Worm (Caenorhabditis elegans) whole organism, late embryonic: ENCODE results near the gene hyl-2.

Experiments used
- K09A11.1 ChIP-seq: sonication (generic microtip); optimal IDR thresholded peaks from 2 replicates; lab custom pipeline; 2017; ENCODE audit warnings: antibody characterized with exemption, mild to moderate bottlenecking, missing genetic modification characterization, missing compliant biosample characterization; ENCODE audit not compliant: insufficient read depth
- T23F11.4 ChIP-seq: fragments of 200-800 bp; sonication (Bioruptor generic); optimal IDR thresholded peaks from 2 replicates; lab custom pipeline; 2018; ENCODE audit warnings: mild to moderate bottlenecking, missing genetic modification characterization, missing compliant biosample characterization
- Y22D7AL.16 ChIP-seq: sonication (generic microtip); optimal IDR thresholded peaks from 2 replicates; lab custom pipeline; 2016; ENCODE audit warnings: missing genetic modification characterization, missing compliant biosample characterization
- ahr-1 ChIP-seq: sonication (generic microtip); optimal IDR thresholded peaks from 2 replicates; lab custom pipeline; 2016; ENCODE audit warnings: missing genetic modification characterization, missing compliant biosample characterization
- ceh-24 ChIP-seq: sonication (generic microtip); optimal IDR thresholded peaks from 2 replicates; lab custom pipeline; 2016; ENCODE audit warnings: mild to moderate bottlenecking, missing genetic modification characterization, missing compliant biosample characterization
- ceh-30 ChIP-seq: fragments of 150-350 bp; optimal IDR thresholded peaks from 2 replicates; lab custom pipeline; 2014; ENCODE audit warnings: missing biosample characterization, missing genetic modification characterization
- ceh-31 ChIP-seq: sonication (generic microtip); optimal IDR thresholded peaks from 2 replicates; lab custom pipeline; 2016; ENCODE audit warnings: missing genetic modification characterization, missing compliant biosample characterization
- ceh-34 ChIP-seq: sonication (generic microtip); optimal IDR thresholded peaks from 2 replicates; lab custom pipeline; 2016; ENCODE audit warnings: mild to moderate bottlenecking, missing genetic modification characterization, missing compliant biosample characterization
- ceh-45 ChIP-seq: fragments of 200-800 bp; sonication (Bioruptor generic); IDR thresholded peaks from 2 replicates; pipeline ENCODE4 v1.3.6; 2022; ENCODE audit warnings: missing genetic modification reagents, missing genetic modification characterization, missing compliant biosample characterization
- ceh-48 ChIP-seq: sonication (generic microtip); optimal IDR thresholded peaks from 2 replicates; lab custom pipeline; 2016; ENCODE audit warnings: missing genetic modification characterization, inconsistent platforms, missing compliant biosample characterization
- che-1 ChIP-seq: sonication (generic microtip); optimal IDR thresholded peaks from 2 replicates; lab custom pipeline; 2016; ENCODE audit warnings: mild to moderate bottlenecking, missing genetic modification characterization, missing compliant biosample characterization
- dmd-4 ChIP-seq: sonication (generic microtip); optimal IDR thresholded peaks from 2 replicates; lab custom pipeline; 2016; ENCODE audit warnings: borderline replicate concordance, missing genetic modification characterization, missing compliant biosample characterization
- dve-1 ChIP-seq: sonication (generic microtip); optimal IDR thresholded peaks from 2 replicates; lab custom pipeline; 2017; ENCODE audit warnings: antibody characterized with exemption, mild to moderate bottlenecking, missing genetic modification characterization, missing compliant biosample characterization
- eyg-1 ChIP-seq: sonication (generic microtip); optimal IDR thresholded peaks from 2 replicates; lab custom pipeline; 2016; ENCODE audit warnings: missing genotype, missing genetic modification characterization, missing compliant biosample characterization
- fkh-6 ChIP-seq: sonication (generic microtip); optimal IDR thresholded peaks from 2 replicates; lab custom pipeline; 2016; ENCODE audit warnings: missing genetic modification characterization, missing compliant biosample characterization
- gmeb-2 ChIP-seq: sonication (generic microtip); optimal IDR thresholded peaks from 2 replicates; lab custom pipeline; 2016; ENCODE audit warnings: missing genetic modification characterization, inconsistent platforms, missing compliant biosample characterization
- hlh-13 ChIP-seq: fragments of 200-800 bp; sonication (Bioruptor generic); optimal IDR thresholded peaks from 2 replicates; lab custom pipeline; 2018; ENCODE audit warnings: mild to moderate bottlenecking, missing genetic modification characterization, missing compliant biosample characterization
- hlh-15 ChIP-seq: sonication (generic microtip); optimal IDR thresholded peaks from 2 replicates; lab custom pipeline; 2016; ENCODE audit warnings: missing genetic modification characterization, missing compliant biosample characterization
- hlh-30 ChIP-seq: sonication (generic microtip); optimal IDR thresholded peaks from 2 replicates; lab custom pipeline; 2017; ENCODE audit warnings: antibody characterized with exemption, missing genetic modification characterization, missing compliant biosample characterization; ENCODE audit not compliant: insufficient read depth
- hlh-6 ChIP-seq: sonication (generic microtip); optimal IDR thresholded peaks from 2 replicates; lab custom pipeline; 2016; ENCODE audit warnings: missing genotype, missing genetic modification characterization, missing compliant biosample characterization
- hlh-8 ChIP-seq: sonication (generic microtip); optimal IDR thresholded peaks from 2 replicates; lab custom pipeline; 2016; ENCODE audit warnings: missing genotype, missing genetic modification characterization, missing compliant biosample characterization
- lim-6 ChIP-seq: sonication (generic microtip); optimal IDR thresholded peaks from 2 replicates; lab custom pipeline; 2016; ENCODE audit warnings: missing genetic modification characterization, missing compliant biosample characterization
- mec-3 ChIP-seq: sonication (generic microtip); optimal IDR thresholded peaks from 2 replicates; lab custom pipeline; 2016; ENCODE audit warnings: borderline replicate concordance, missing genetic modification characterization, missing compliant biosample characterization
- nfya-1 ChIP-seq: sonication (generic microtip); optimal IDR thresholded peaks from 2 replicates; lab custom pipeline; 2017; ENCODE audit warnings: missing genetic modification characterization, mild to moderate bottlenecking, missing compliant biosample characterization, antibody characterized with exemption, moderate library complexity
- nhr-11 ChIP-seq: fragments of 150-350 bp; optimal IDR thresholded peaks from 2 replicates; lab custom pipeline; 2014; ENCODE audit warnings: missing biosample characterization, missing genetic modification characterization
- nhr-232 ChIP-seq: sonication (generic microtip); optimal IDR thresholded peaks from 2 replicates; lab custom pipeline; 2016; ENCODE audit warnings: missing genetic modification characterization, missing compliant biosample characterization
- npax-4 ChIP-seq: sonication (generic microtip); optimal IDR thresholded peaks from 2 replicates; lab custom pipeline; 2016; ENCODE audit warnings: missing genetic modification characterization, missing compliant biosample characterization
- odd-2 ChIP-seq: sonication (generic microtip); optimal IDR thresholded peaks from 2 replicates; lab custom pipeline; 2017; ENCODE audit warnings: antibody characterized with exemption, mild to moderate bottlenecking, missing genetic modification characterization, missing compliant biosample characterization
- pag-3 ChIP-seq: sonication (generic microtip); optimal IDR thresholded peaks from 2 replicates; lab custom pipeline; 2016; ENCODE audit warnings: missing compliant biosample characterization, missing genetic modification characterization, borderline replicate concordance
- pat-9 ChIP-seq: fragments of 200-800 bp; sonication (Bioruptor generic); optimal IDR thresholded peaks from 2 replicates; lab custom pipeline; 2018; ENCODE audit warnings: mild to moderate bottlenecking, missing genetic modification characterization, moderate library complexity, missing compliant biosample characterization
- pax-1 ChIP-seq: fragments of 150-350 bp; optimal IDR thresholded peaks from 2 replicates; lab custom pipeline; 2014; ENCODE audit warnings: missing biosample characterization, missing genetic modification characterization
- pha-2 ChIP-seq: sonication (generic microtip); optimal IDR thresholded peaks from 2 replicates; lab custom pipeline; 2017; ENCODE audit warnings: mild to moderate bottlenecking, missing genetic modification characterization, missing compliant biosample characterization
- pha-4 ChIP-seq: fragments of 150-350 bp; optimal IDR thresholded peaks from 2 replicates; lab custom pipeline; 2018; ENCODE audit warnings: missing biosample characterization, missing genetic modification reagents, missing genetic modification characterization
- pqm-1 ChIP-seq: sonication (generic microtip); optimal IDR thresholded peaks from 2 replicates; lab custom pipeline; 2016; ENCODE audit warnings: missing genetic modification characterization, missing compliant biosample characterization
- pros-1 ChIP-seq: fragments of 150-350 bp; optimal IDR thresholded peaks from 2 replicates; lab custom pipeline; 2014; ENCODE audit warnings: missing biosample characterization, missing genetic modification reagents, missing genetic modification characterization
- ref-2 ChIP-seq: sonication (generic microtip); optimal IDR thresholded peaks from 2 replicates; lab custom pipeline; 2016; ENCODE audit warnings: missing genetic modification characterization, missing compliant biosample characterization
- sox-2 ChIP-seq: fragments of 200-800 bp; sonication (Bioruptor generic); IDR thresholded peaks from 2 replicates; pipeline ENCODE4 v1.3.6; 2022; ENCODE audit warnings: missing genetic modification reagents, missing genetic modification characterization, missing compliant biosample characterization
- sox-4 ChIP-seq: sonication (generic microtip); optimal IDR thresholded peaks from 2 replicates; lab custom pipeline; 2017; ENCODE audit warnings: mild to moderate bottlenecking, missing genetic modification characterization, inconsistent platforms, missing compliant biosample characterization
- tbx-7 ChIP-seq: sonication (generic microtip); optimal IDR thresholded peaks from 2 replicates; lab custom pipeline; 2016; ENCODE audit warnings: missing genotype, missing genetic modification characterization, missing compliant biosample characterization
- ttx-3 ChIP-seq: sonication (generic microtip); optimal IDR thresholded peaks from 2 replicates; lab custom pipeline; 2016; ENCODE audit warnings: missing genetic modification reagents, missing genetic modification characterization, missing compliant biosample characterization
- unc-3 ChIP-seq, 2 experiments: fragments of 200-800 bp in 1 of 2; sonication (Bioruptor generic) in 1 of 2; sonication (generic microtip) in 1 of 2; conservative IDR thresholded peaks in 1 of 2; optimal IDR thresholded peaks in 1 of 2; 2 replicates each; pipeline versions ENCODE4 v1.3.6 to Lab custom; 2016 to 2022; ENCODE audit warnings: missing compliant biosample characterization in 2 of 2, missing genetic modification characterization in 2 of 2, missing genetic modification reagents in 1 of 2
- unc-55 ChIP-seq: sonication (generic microtip); optimal IDR thresholded peaks from 2 replicates; lab custom pipeline; 2017; ENCODE audit warnings: missing biosample characterization, missing genetic modification reagents, missing genetic modification characterization
- zip-5 ChIP-seq: sonication (generic microtip); optimal IDR thresholded peaks from 2 replicates; lab custom pipeline; 2016; ENCODE audit warnings: missing genetic modification characterization, missing compliant biosample characterization
- ztf-16 ChIP-seq: sonication (generic microtip); optimal IDR thresholded peaks from 2 replicates; lab custom pipeline; 2017; ENCODE audit warnings: missing genetic modification characterization, missing compliant biosample characterization

hyl-2 gene

ce11 chrX:4685579-4685978 lies 13.7 kb downstream of the hyl-2 start:
- TF ChIP-seq gmeb-2 (tag; lab: Kevin White, UChicago), result no peak
- TF ChIP-seq hlh-13 (GFP tag; lab: Kevin White, UChicago), result no peak
- TF ChIP-seq mec-3 (tag; lab: Kevin White, UChicago), result no peak
- TF ChIP-seq ceh-30 (tag; lab: Kevin White, UChicago), result no peak
- no peak for TF ChIP-seq fkh-6 (tag; lab: Kevin White, UChicago)
- TF ChIP-seq K09A11.1 (tag; lab: Kevin White, UChicago), result no peak
- TF ChIP-seq ttx-3 (tag; lab: Kevin White, UChicago), result no peak
- TF ChIP-seq nfya-1 (tag; lab: Kevin White, UChicago), result no peak
- no peak for TF ChIP-seq ceh-34 (tag; lab: Kevin White, UChicago)
- TF ChIP-seq T23F11.4 (GFP tag; lab: Kevin White, UChicago), result no peak
- no peak for TF ChIP-seq pha-4 (tag; lab: Kevin White, UChicago)
- no peak for TF ChIP-seq pros-1 (tag; lab: Kevin White, UChicago)
- TF ChIP-seq pag-3 (tag; lab: Kevin White, UChicago), result no peak
- no peak for TF ChIP-seq sox-4 (tag; lab: Kevin White, UChicago)
- TF ChIP-seq dmd-4 (tag; lab: Kevin White, UChicago), result no peak
- no peak for TF ChIP-seq hlh-6 (tag; lab: Kevin White, UChicago)
- TF ChIP-seq nhr-11 (tag; lab: Kevin White, UChicago), result no peak
- no peak for TF ChIP-seq ceh-45 (GFP tag; lab: Robert Waterston, UW)
- no peak for TF ChIP-seq ceh-31 (tag; lab: Kevin White, UChicago)
- TF ChIP-seq eyg-1 (tag; lab: Kevin White, UChicago), result no peak

- no peak for TF ChIP-seq hlh-15 (tag; lab: Kevin White, UChicago)
- TF ChIP-seq hlh-8 (tag; lab: Kevin White, UChicago), result no peak
- TF ChIP-seq nhr-232 (tag; lab: Kevin White, UChicago), result no peak
- no peak for TF ChIP-seq ahr-1 (tag; lab: Kevin White, UChicago)
- no peak for TF ChIP-seq odd-2
- no peak for TF ChIP-seq hlh-30 (tag; lab: Kevin White, UChicago)
- no peak for TF ChIP-seq ceh-48
- no peak for TF ChIP-seq pax-1 (tag; lab: Kevin White, UChicago)
- TF ChIP-seq ref-2 (tag; lab: Kevin White, UChicago), result no peak
- TF ChIP-seq tbx-7 (tag; lab: Kevin White, UChicago), result no peak
- TF ChIP-seq che-1 (tag; lab: Kevin White, UChicago), result no peak
- no peak for TF ChIP-seq dve-1 (tag; lab: Kevin White, UChicago)
- TF ChIP-seq ttx-3 (tag; lab: Kevin White, UChicago), result no peak
- no peak for TF ChIP-seq ceh-24 (tag; lab: Kevin White, UChicago)
- no peak for TF ChIP-seq pqm-1 (tag; lab: Kevin White, UChicago)
- no peak for TF ChIP-seq pha-2
Measured at ce11 chrX:4682616-4683015, 16.6 kb downstream of the hyl-2 start, which contains the start of gene K02G10.15. K02G10.15 (minus strand) TSS chrX:4682716.

- TF ChIP-seq unc-55, result no peak
- no peak for TF ChIP-seq hlh-13 (GFP tag; lab: Kevin White, UChicago)
- no peak for TF ChIP-seq mec-3 (tag; lab: Kevin White, UChicago)
- TF ChIP-seq unc-3 (GFP tag; conservative IDR thresholded peaks at IDR 0.05; lab: Robert Waterston, UW), result no peak
- TF ChIP-seq unc-3 (tag; optimal IDR thresholded peaks at IDR 0.05; lab: Kevin White, UChicago), result no peak
- TF ChIP-seq sox-2 (GFP tag; lab: Robert Waterston, UW), result no peak
- no peak for TF ChIP-seq Y22D7AL.16 (tag; lab: Kevin White, UChicago)
- TF ChIP-seq dmd-4 (tag; lab: Kevin White, UChicago), result no peak
- TF ChIP-seq npax-4 (tag; lab: Kevin White, UChicago), result no peak
- no peak for TF ChIP-seq zip-5 (tag; lab: Kevin White, UChicago)
- no peak for TF ChIP-seq lim-6 (tag; lab: Kevin White, UChicago)
- TF ChIP-seq odd-2, result no peak
- no peak for TF ChIP-seq hlh-8 (tag; lab: Kevin White, UChicago)
- TF ChIP-seq ztf-16 (tag; lab: Kevin White, UChicago), result no peak
- TF ChIP-seq pat-9 (tag; lab: Kevin White, UChicago), result no peak
Measured at ce11 chrX:4678029-4678428, 21.2 kb downstream of the hyl-2 start, which contains the start of gene flp-11. flp-11 (minus strand) TSS chrX:4678129.
